Fruit fly (Drosophila melanogaster) whole organism, pupa: ENCODE data around the gene bys.

Experiments
- CG14655 ChIP-seq: fragments of 200-800 bp; sonication (Bioruptor generic); optimal IDR thresholded peaks from 3 replicates; lab custom pipeline; 2017; ENCODE audit warnings: mild to moderate bottlenecking, missing biosample characterization, missing genetic modification reagents, missing genetic modification characterization
- CG9948 ChIP-seq: fragments of 200-800 bp; sonication (Bioruptor generic); optimal IDR thresholded peaks from 2 replicates; lab custom pipeline; 2018; ENCODE audit warnings: missing biosample characterization, mild to moderate bottlenecking, missing genetic modification characterization, moderate library complexity
- EcR ChIP-seq: fragments of 200-800 bp; sonication (Bioruptor generic); optimal IDR thresholded peaks from 3 replicates; lab custom pipeline; 2019; ENCODE audit warnings: missing biosample characterization, missing genetic modification characterization, mild to moderate bottlenecking, moderate library complexity, missing genetic modification reagents

- peak; percentile 70 for TF ChIP-seq CG9948 (tag; lab: Kevin White, UChicago)
- peak; percentile 85 for TF ChIP-seq CG14655
- peak; percentile 76 for TF ChIP-seq EcR (GFP tag; lab: Kevin White, UChicago)
Observed at dm6 chrX:7908239-7909068, 6.8 kb downstream of the bys start, which contains the start of the genes dpr14 and spidey.
